Fruit fly (Drosophila melanogaster) whole organism, embryonic: ENCODE data around the gene pav.

Source experiments
- CG16779 ChIP-seq: fragments of 200-800 bp; sonication (Bioruptor generic); IDR thresholded peaks from 2 replicates; pipeline ENCODE4 v1.3.6; 2022; ENCODE audit warnings: missing biosample characterization, missing genetic modification characterization
- CG1832 ChIP-seq: fragments of 200-800 bp; sonication (Bioruptor generic); optimal IDR thresholded peaks from 2 replicates; lab custom pipeline; 2017; ENCODE audit warnings: missing biosample characterization, mild to moderate bottlenecking, missing genetic modification characterization, inconsistent platforms
- CG4617 ChIP-seq: fragments of 200-800 bp; sonication (Bioruptor generic); optimal IDR thresholded peaks from 3 replicates; lab custom pipeline; 2016; ENCODE audit warnings: missing biosample characterization, missing genetic modification characterization, borderline replicate concordance
- Lpt ChIP-seq: fragments of >200 bp; optimal IDR thresholded peaks from 2 replicates; lab custom pipeline; 2018; ENCODE audit warnings: missing biosample characterization, missing genetic modification characterization
- btn ChIP-seq: fragments of 200-800 bp; sonication (Bioruptor generic); optimal IDR thresholded peaks from 2 replicates; lab custom pipeline; 2016; ENCODE audit warnings: missing biosample characterization, missing genetic modification characterization
- trh ChIP-seq: fragments of 200-800 bp; sonication (Bioruptor generic); optimal IDR thresholded peaks from 2 replicates; lab custom pipeline; 2016; ENCODE audit warnings: missing biosample characterization, missing genetic modification characterization

dm6 chr3L:4263502-4263901 is 21.0 kb downstream of the pav start, which contains the start of gene CG1273:
- TF ChIP-seq CG16779 (GFP tag; lab: Robert Waterston, UW): no peak
- no peak for TF ChIP-seq trh (GFP tag; lab: Kevin White, UChicago)
- TF ChIP-seq CG1832 (GFP tag; lab: Kevin White, UChicago): no peak
- TF ChIP-seq Lpt (GFP tag; lab: Kevin White, UChicago): no peak
- no peak for TF ChIP-seq btn (GFP tag; lab: Kevin White, UChicago)
- TF ChIP-seq CG4617 (GFP tag; lab: Kevin White, UChicago): no peak
